Worm (Caenorhabditis elegans): ENCODE data around the gene dpf-4.

DNA sequence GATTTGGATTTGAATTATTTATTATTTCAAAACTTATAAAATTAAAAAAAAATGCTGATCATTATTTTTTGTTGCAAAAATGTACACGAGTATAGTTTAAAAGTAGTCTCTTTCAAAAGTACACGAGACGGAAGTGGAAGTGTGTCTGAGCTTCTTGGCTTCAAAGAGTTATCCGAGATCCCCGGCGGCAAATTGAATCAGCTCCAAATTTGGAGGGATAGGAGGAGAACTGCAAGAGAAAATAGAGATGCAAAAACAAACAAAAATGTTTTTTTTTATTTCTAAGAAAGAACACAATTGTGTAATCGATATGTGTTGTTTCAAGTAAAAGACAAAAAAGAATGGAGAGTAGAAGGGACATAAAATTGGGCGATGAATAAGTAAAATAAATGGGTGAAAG, 43.5 kb downstream of the dpf-4 start:
- TF ChIP-seq dpl-1 (GFP tag; optimal IDR thresholded peaks at IDR 0.05) (no peak), skn-1 (tag; optimal IDR thresholded peaks at IDR 0.05) (no peak), lin-15B (tag; optimal IDR thresholded peaks at IDR 0.05) (no peak), mdt-29 (GFP tag; IDR thresholded peaks at IDR 0.05) (no peak), ceh-82 (tag; optimal IDR thresholded peaks at IDR 0.05) (no peak), nhr-28 (tag; optimal IDR thresholded peaks at IDR 0.05) (no peak), hif-1 (tag; optimal IDR thresholded peaks at IDR 0.05) (no peak), madf-9 (GFP tag; conservative IDR thresholded peaks at IDR 0.05) (no peak), ZK546.5 (tag; optimal IDR thresholded peaks at IDR 0.05) (no peak), zag-1 (tag; optimal IDR thresholded peaks at IDR 0.05) (no peak)

All from whole organism, L4 larva.